Fruit fly (Drosophila melanogaster): Measurements from ENCODE around the gene MED24.

Gene MED24

dm6 chr3L:8175818-8176217 is 15.3 kb upstream of the MED24 start, which contains the start of gene RecQ4 (continued):
- peak; percentile 31 for TF ChIP-seq CG10267 (tag; optimal IDR thresholded peaks at IDR 0.05)
- TF ChIP-seq sob (GFP tag; IDR thresholded peaks at IDR 0.05) = no peak
- peak; percentile 44; the same call in 2 of the 3 replicates for TF ChIP-seq CG34224 (GFP tag; IDR thresholded peaks at IDR 0.05; ENCODE audit: partially characterized antibody)
- 0 out of 4 replicates have a peak, but pooled peaks have one; percentile 37 for TF ChIP-seq chinmo (GFP tag; IDR thresholded peaks at IDR 0.05; ENCODE audit: partially characterized antibody)
- no peak for TF ChIP-seq grn (GFP tag; optimal IDR thresholded peaks at IDR 0.05)
- TF ChIP-seq CG4617 (GFP tag; optimal IDR thresholded peaks at IDR 0.05; ENCODE audit: borderline replicate concordance) = peak; percentile 8
- TF ChIP-seq Xbp1 (GFP tag; optimal IDR thresholded peaks at IDR 0.05) = no peak
- peak; percentile 90 for TF ChIP-seq row (GFP tag; IDR thresholded peaks at IDR 0.05)
- TF ChIP-seq Bdp1 (GFP tag; optimal IDR thresholded peaks at IDR 0.05) = no peak
- TF ChIP-seq lab (GFP tag; optimal IDR thresholded peaks at IDR 0.05) = no peak
- TF ChIP-seq lov (optimal IDR thresholded peaks at IDR 0.05) = no peak
- TF ChIP-seq lov (GFP tag; IDR thresholded peaks at IDR 0.05) = no peak
- no peak for TF ChIP-seq Dek (tag; optimal IDR thresholded peaks at IDR 0.05)
- peak; percentile 25 for TF ChIP-seq tin (GFP tag; optimal IDR thresholded peaks at IDR 0.05)
- TF ChIP-seq Oli (tag; optimal IDR thresholded peaks at IDR 0.05) = no peak
- TF ChIP-seq sisA (GFP tag; IDR thresholded peaks at IDR 0.05) = no peak
- no peak for TF ChIP-seq sd (tag; optimal IDR thresholded peaks at IDR 0.05)
- TF ChIP-seq Ada2b (GFP tag; IDR thresholded peaks at IDR 0.05) = no peak
- peak; percentile 44 for TF ChIP-seq gfzf (GFP tag; optimal IDR thresholded peaks at IDR 0.05)
- peak in 1 of 2 experiments; percentile 7 for TF ChIP-seq dpn (GFP tag; optimal IDR thresholded peaks at IDR 0.05)
- TF ChIP-seq CG12299 (tag; optimal IDR thresholded peaks at IDR 0.05) = no peak
- TF ChIP-seq CG8359 (GFP tag; optimal IDR thresholded peaks at IDR 0.05; ENCODE audit: borderline replicate concordance) = no peak
- no peak for TF ChIP-seq CG7786 (GFP tag; optimal IDR thresholded peaks at IDR 0.05)
- peak; percentile 100 for TF ChIP-seq CG4707 (GFP tag; optimal IDR thresholded peaks at IDR 0.05)
- TF ChIP-seq CG1233 (GFP tag; optimal IDR thresholded peaks at IDR 0.05) = no peak
- TF ChIP-seq MESR4 (GFP tag; optimal IDR thresholded peaks at IDR 0.05) = peak; percentile 4
- no peak for TF ChIP-seq CG10565 (GFP tag; optimal IDR thresholded peaks at IDR 0.05)
- peak; percentile 26 for TF ChIP-seq CG30403 (GFP tag; optimal IDR thresholded peaks at IDR 0.05)
- TF ChIP-seq pzg (GFP tag; optimal IDR thresholded peaks at IDR 0.05) = peak; percentile 81
- peak; percentile 16 for TF ChIP-seq Dad (GFP tag; optimal IDR thresholded peaks at IDR 0.05)
- no peak for TF ChIP-seq tx (GFP tag; optimal IDR thresholded peaks at IDR 0.05)
- no peak for TF ChIP-seq CG13296 (GFP tag; optimal IDR thresholded peaks at IDR 0.05)
- TF ChIP-seq MBD-R2 (GFP tag; IDR thresholded peaks at IDR 0.05) = peak; percentile 78

dm6 chr3L:8177795-8178564 is 13.1 kb upstream of the MED24 start, which contains the start of gene Nmt:
Gene Nmt (minus strand): TSS chr3L:8178429.
- TF ChIP-seq wek (GFP tag; optimal IDR thresholded peaks at IDR 0.05) = no peak
- TF ChIP-seq CG12219 (GFP tag; optimal IDR thresholded peaks at IDR 0.05) = no peak
- TF ChIP-seq CG11723 (GFP tag; optimal IDR thresholded peaks at IDR 0.05) = no peak
- peak; percentile 14; the same call in 1 of the 2 replicates for TF ChIP-seq ranshi (GFP tag; IDR thresholded peaks at IDR 0.05)
- no peak for TF ChIP-seq fd102C (GFP tag; optimal IDR thresholded peaks at IDR 0.05)
- TF ChIP-seq Hmr (GFP tag; optimal IDR thresholded peaks at IDR 0.05) = peak; percentile 28
- no peak for TF ChIP-seq shn (GFP tag; optimal IDR thresholded peaks at IDR 0.05)
- TF ChIP-seq hb (GFP tag; IDR thresholded peaks at IDR 0.05; ENCODE audit: partially characterized antibody) = 0 out of 3 replicates have a peak, but pooled peaks have one; percentile 24
- TF ChIP-seq seq (GFP tag; IDR thresholded peaks at IDR 0.05) = no peak
- TF ChIP-seq CG5180 (GFP tag; optimal IDR thresholded peaks at IDR 0.05) = no peak
- TF ChIP-seq gcm (GFP tag; optimal IDR thresholded peaks at IDR 0.05) = no peak
- peak; percentile 45 for TF ChIP-seq MESR4 (GFP tag; optimal IDR thresholded peaks at IDR 0.05)
- TF ChIP-seq Chrac-16 (GFP tag; optimal IDR thresholded peaks at IDR 0.05) = no peak
- TF ChIP-seq Sox102F (GFP tag; optimal IDR thresholded peaks at IDR 0.05) = peak; percentile 57
- no peak for TF ChIP-seq CG8388 (GFP tag; optimal IDR thresholded peaks at IDR 0.05)
- peak; percentile 96 for TF ChIP-seq bigmax (GFP tag; optimal IDR thresholded peaks at IDR 0.05)
- peak; percentile 44 for TF ChIP-seq ind (GFP tag; optimal IDR thresholded peaks at IDR 0.05)
- TF ChIP-seq CG5245 (GFP tag; optimal IDR thresholded peaks at IDR 0.05) = no peak

Data from whole organism, embryonic.